Worm (Caenorhabditis elegans): Measurements from ENCODE around the gene F28A12.3.

DNA sequence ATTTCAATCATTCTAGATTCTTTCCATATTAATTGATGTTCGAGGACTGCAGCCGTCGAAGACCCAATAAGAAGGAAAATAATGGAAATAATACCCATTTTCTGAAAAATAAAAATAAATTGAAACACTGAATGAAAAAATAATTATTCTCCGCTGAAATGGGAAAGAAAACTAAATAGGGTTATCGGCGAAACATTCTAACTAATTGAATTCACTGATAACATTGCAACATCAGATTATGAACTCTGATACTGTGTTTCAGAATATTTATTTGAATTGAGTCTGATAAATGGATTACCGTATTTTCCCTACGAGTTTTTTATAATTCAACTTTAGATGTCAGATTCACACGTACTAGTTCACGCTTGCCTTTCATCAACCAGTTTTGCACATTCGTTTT lies 1.9 kb upstream of the F28A12.3 start, which contains the start of gene asp-13:
- TF ChIP-seq sdz-38 (tag; optimal IDR thresholded peaks at IDR 0.05) (no peak), bed-1 (GFP tag; IDR thresholded peaks at IDR 0.05) (no peak), egl-18 (GFP tag; IDR thresholded peaks at IDR 0.05) (no peak), Y53G8AR.9 (GFP tag; conservative IDR thresholded peaks at IDR 0.05) (no peak), somi-1 (GFP tag; optimal IDR thresholded peaks at IDR 0.05) (no peak), let-607 (tag; optimal IDR thresholded peaks at IDR 0.05) (no peak), snpc-4 (GFP tag; optimal IDR thresholded peaks at IDR 0.05) (no peak), snpc-4 (tag; optimal IDR thresholded peaks at IDR 0.05) (no peak), ama-1 (optimal IDR thresholded peaks at IDR 0.05) (no peak), ama-1 (GFP tag; optimal IDR thresholded peaks at IDR 0.05) (no peak), hlh-26 (GFP tag; conservative IDR thresholded peaks at IDR 0.05) (no peak)
